Worm (Caenorhabditis elegans): ENCODE data around the gene mrp-5.

The mrp-5 gene

DNA sequence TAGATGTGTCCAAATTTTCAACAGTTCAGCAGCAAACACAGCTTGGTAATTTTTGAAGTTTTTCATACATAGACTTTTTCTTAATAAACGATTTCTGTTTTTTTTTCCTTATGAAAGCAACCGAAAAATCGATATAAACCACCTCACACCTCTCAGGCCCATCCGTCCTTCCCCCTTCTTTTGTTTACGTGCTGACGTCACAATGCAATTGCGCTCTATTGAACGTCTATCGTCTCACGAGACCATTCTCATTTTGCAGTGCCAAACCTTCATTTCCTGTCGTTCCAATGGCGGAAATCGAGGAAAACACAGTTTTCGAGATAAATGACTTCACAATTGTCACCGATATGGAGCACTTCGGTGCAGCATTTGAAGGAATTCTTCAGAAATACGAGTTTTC lies 37.2 kb upstream of the mrp-5 start, which contains the start of gene rbg-1 (continued):
- TF ChIP-seq swsn-7 (tag; optimal IDR thresholded peaks at IDR 0.05) (peak; percentile 70), nhr-77 (tag; optimal IDR thresholded peaks at IDR 0.05) (no peak), nhr-12 (tag; optimal IDR thresholded peaks at IDR 0.05) (no peak), lin-35 (GFP tag; optimal IDR thresholded peaks at IDR 0.05) (peak; percentile 57 to 84), pax-3 (tag; optimal IDR thresholded peaks at IDR 0.05) (no peak), mef-2 (tag; optimal IDR thresholded peaks at IDR 0.05) (peak; percentile 10), fkh-8 (tag; optimal IDR thresholded peaks at IDR 0.05) (peak; percentile 66), nhr-47 (tag; optimal IDR thresholded peaks at IDR 0.05) (peak; percentile 65), unc-98 (GFP tag; IDR thresholded peaks at IDR 0.05) (no peak), sptf-1 (tag; optimal IDR thresholded peaks at IDR 0.05) (no peak), ceh-90 (tag; optimal IDR thresholded peaks at IDR 0.05) (no peak), unc-130 (tag; optimal IDR thresholded peaks at IDR 0.05) (peak; percentile 82), sox-4 (tag; optimal IDR thresholded peaks at IDR 0.05) (no peak), mab-9 (GFP tag; IDR thresholded peaks at IDR 0.05) (no peak), ceh-88 (GFP tag; IDR thresholded peaks at IDR 0.05) (no peak), hlh-4 (tag; optimal IDR thresholded peaks at IDR 0.05) (no peak), Y116A8C.19 (tag; optimal IDR thresholded peaks at IDR 0.05; ENCODE audit: borderline replicate concordance) (no peak), nhr-71 (tag; optimal IDR thresholded peaks at IDR 0.05) (peak; percentile 84), egl-27 (tag; optimal IDR thresholded peaks at IDR 0.05) (no peak), dpl-1 (GFP tag; optimal IDR thresholded peaks at IDR 0.05) (peak; percentile 48 to 62 (median 57)), lin-14 (GFP tag; optimal IDR thresholded peaks at IDR 0.05) (peak; percentile 91), rnt-1 (tag; optimal IDR thresholded peaks at IDR 0.05) (peak; percentile 78), ceh-63 (GFP tag; optimal IDR thresholded peaks at IDR 0.05) (no peak), fkh-4 (tag; optimal IDR thresholded peaks at IDR 0.05; ENCODE audit: borderline replicate concordance) (no peak), alr-1 (tag; optimal IDR thresholded peaks at IDR 0.05; ENCODE audit: borderline replicate concordance) (no peak), lin-13 (GFP tag; optimal IDR thresholded peaks at IDR 0.05) (peak; percentile 68), nhr-90 (tag; optimal IDR thresholded peaks at IDR 0.05; ENCODE audit: poor library complexity) (peak; percentile 49), unc-62 (GFP tag; optimal IDR thresholded peaks at IDR 0.05) (no peak), elt-3 (tag; optimal IDR thresholded peaks at IDR 0.05) (peak in 2 of 6 experiments; percentile 41 to 55), snpc-4 (tag; optimal IDR thresholded peaks at IDR 0.05) (peak; percentile 64), efl-1 (optimal IDR thresholded peaks at IDR 0.05) (peak; percentile 47 to 58), efl-1 (GFP tag; optimal IDR thresholded peaks at IDR 0.05 in 1 of 2) (peak; percentile 22 to 95), pag-3 (tag; optimal IDR thresholded peaks at IDR 0.05; ENCODE audit: borderline replicate concordance, insufficient read depth) (no peak), ces-1 (GFP tag; optimal IDR thresholded peaks at IDR 0.05) (no peak), nhr-237 (tag; optimal IDR thresholded peaks at IDR 0.05) (no peak), nhr-11 (tag; optimal IDR thresholded peaks at IDR 0.05) (no peak), blmp-1 (tag; optimal IDR thresholded peaks at IDR 0.05) (peak; percentile 73), lin-15B (tag; optimal IDR thresholded peaks at IDR 0.05) (peak; percentile 60), aha-1 (tag; optimal IDR thresholded peaks at IDR 0.05) (no peak), mdl-1 (tag; optimal IDR thresholded peaks at IDR 0.05) (peak in 1 of 2 experiments; percentile 80), aly-2 (tag; optimal IDR thresholded peaks at IDR 0.05) (no peak), ztf-4 (tag; optimal IDR thresholded peaks at IDR 0.05) (no peak), C34B4.2 (tag; optimal IDR thresholded peaks at IDR 0.05) (no peak), ama-1 (optimal IDR thresholded peaks at IDR 0.05) (peak; percentile 5), zip-4 (GFP tag; optimal IDR thresholded peaks at IDR 0.05) (no peak), mep-1 (tag; optimal IDR thresholded peaks at IDR 0.05) (peak; percentile 89), nhr-19 (GFP tag; conservative IDR thresholded peaks at IDR 0.05) (peak; percentile 60), fkh-10 (GFP tag; optimal IDR thresholded peaks at IDR 0.05) (peak; percentile 13), unc-86 (tag; optimal IDR thresholded peaks at IDR 0.05) (peak; percentile 53), irx-1 (tag; optimal IDR thresholded peaks at IDR 0.05) (no peak), ceh-82 (tag; optimal IDR thresholded peaks at IDR 0.05) (peak in 2 of 3 experiments; percentile 39 to 77), ets-5 (GFP tag; IDR thresholded peaks at IDR 0.05) (no peak), nhr-76 (tag; optimal IDR thresholded peaks at IDR 0.05) (no peak), nhr-84 (tag; optimal IDR thresholded peaks at IDR 0.05) (no peak)
